Worm (Caenorhabditis elegans): ENCODE results near the gene nhl-2.

nhl-2 gene

DNA sequence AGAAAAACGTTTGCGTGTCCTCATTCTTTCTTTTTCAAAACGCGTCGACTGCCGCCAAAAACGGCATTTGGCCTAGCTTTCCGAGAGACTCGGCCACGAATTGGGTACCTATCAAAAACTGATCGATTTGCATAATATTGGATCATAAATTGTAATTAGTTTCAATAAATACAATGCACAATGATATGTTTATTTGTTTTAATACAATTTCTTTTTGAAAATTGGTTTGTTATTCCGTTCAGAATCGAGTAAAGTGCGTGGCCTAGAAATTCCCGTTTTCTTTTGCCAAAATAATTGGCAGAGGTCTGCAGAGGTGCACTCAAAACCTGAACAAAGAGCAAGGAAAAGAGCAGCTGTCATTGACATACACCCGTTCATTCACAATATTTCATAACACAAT is 6.5 kb upstream of the nhl-2 start, which contains the start of gene F26F4.8:
Gene F26F4.8 (minus strand): TSS at position 69 of the 400 bp plus-strand sequence.
- peak; percentile 52 for TF ChIP-seq nfya-1 (tag; optimal IDR thresholded peaks at IDR 0.05; ENCODE audit: insufficient read depth)
- TF ChIP-seq lin-15B (tag; optimal IDR thresholded peaks at IDR 0.05): peak; percentile 42
- no peak for TF ChIP-seq sea-2 (GFP tag; optimal IDR thresholded peaks at IDR 0.05)
- TF ChIP-seq pha-4 (tag; optimal IDR thresholded peaks at IDR 0.05): peak; percentile 14

ce11 chrIII:4903784-4904183 is 4.9 kb upstream of the nhl-2 start, which contains the start of gene kbp-2:
kbp-2 (minus strand) TSS chrIII:4903884.
- no peak for TF ChIP-seq pqm-1 (tag; optimal IDR thresholded peaks at IDR 0.05)
- TF ChIP-seq egl-5 (tag; optimal IDR thresholded peaks at IDR 0.05): no peak
- TF ChIP-seq ztf-4 (tag; optimal IDR thresholded peaks at IDR 0.05): no peak
- TF ChIP-seq lin-39 (tag; optimal IDR thresholded peaks at IDR 0.05): no peak
- TF ChIP-seq mdl-1 (tag; optimal IDR thresholded peaks at IDR 0.05): no peak
- TF ChIP-seq nhr-11 (tag; optimal IDR thresholded peaks at IDR 0.05): no peak
- TF ChIP-seq hmg-11 (tag; optimal IDR thresholded peaks at IDR 0.05): no peak

DNA sequence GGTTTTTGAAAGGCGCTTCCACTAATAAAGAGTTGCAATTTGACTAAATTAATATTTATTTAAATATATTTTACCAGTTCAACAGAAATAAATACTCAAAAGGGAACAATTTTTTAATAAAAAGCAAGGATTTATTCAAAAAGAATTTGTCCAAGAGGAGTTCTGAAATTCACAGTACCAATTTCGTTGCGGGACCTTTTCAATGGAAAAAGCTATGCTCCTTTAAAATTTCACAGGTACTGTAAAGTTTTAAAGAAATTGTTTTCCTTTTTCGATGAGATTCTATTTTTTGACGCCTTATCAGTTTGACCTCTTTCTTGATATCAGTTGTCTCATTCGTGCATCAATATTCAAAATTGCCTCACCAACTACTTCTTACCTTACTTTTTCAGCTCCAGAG is 1.4 kb upstream of the nhl-2 start, which contains the start of gene tag-340:
Gene tag-340 (plus strand): TSS at position 249 of the 400 bp plus-strand sequence.
- TF ChIP-seq aly-2 (tag; optimal IDR thresholded peaks at IDR 0.05) (no peak), skn-1 (tag; optimal IDR thresholded peaks at IDR 0.05) (no peak), ZK546.5 (tag; optimal IDR thresholded peaks at IDR 0.05) (no peak), elt-3 (tag; optimal IDR thresholded peaks at IDR 0.05) (no peak), ztf-11 (tag; optimal IDR thresholded peaks at IDR 0.05) (no peak), lin-15B (tag; optimal IDR thresholded peaks at IDR 0.05) (no peak), jun-1 (tag; optimal IDR thresholded peaks at IDR 0.05) (no peak), egl-27 (tag; optimal IDR thresholded peaks at IDR 0.05) (no peak), nhr-23 (tag; optimal IDR thresholded peaks at IDR 0.05) (no peak), sea-2 (GFP tag; optimal IDR thresholded peaks at IDR 0.05) (no peak), zag-1 (tag; optimal IDR thresholded peaks at IDR 0.05) (no peak), unc-39 (tag; optimal IDR thresholded peaks at IDR 0.05) (no peak), ceh-16 (tag; optimal IDR thresholded peaks at IDR 0.05) (no peak), daf-12 (tag; optimal IDR thresholded peaks at IDR 0.05) (no peak), pha-4 (tag; optimal IDR thresholded peaks at IDR 0.05) (no peak), egl-5 (tag; optimal IDR thresholded peaks at IDR 0.05) (no peak), mml-1 (tag; optimal IDR thresholded peaks at IDR 0.05) (no peak)

DNA sequence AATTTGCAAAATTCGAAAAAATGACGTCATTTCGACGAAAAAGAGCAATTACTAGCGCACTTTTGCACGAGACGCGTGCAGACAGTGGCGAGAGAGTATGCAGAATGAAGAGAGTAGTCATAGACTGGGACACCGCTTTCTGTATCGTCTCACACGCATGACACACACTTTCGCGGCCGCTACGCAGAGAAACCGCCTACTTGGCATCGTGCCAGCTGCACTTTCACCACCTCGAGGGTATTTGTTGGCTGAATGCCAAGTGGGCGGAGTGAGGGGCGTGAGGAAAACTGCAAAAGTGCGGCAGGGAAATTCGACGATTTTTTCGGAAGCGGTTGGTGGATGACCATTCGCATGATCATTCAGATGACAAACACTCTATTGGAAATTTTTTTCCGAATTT is 843 bp upstream of the nhl-2 start:
- TF ChIP-seq mml-1 (tag; optimal IDR thresholded peaks at IDR 0.05) (peak; percentile 57), ztf-11 (tag; optimal IDR thresholded peaks at IDR 0.05) (peak; percentile 4), ceh-28 (tag; optimal IDR thresholded peaks at IDR 0.05) (peak; percentile 95), elt-2 (tag; optimal IDR thresholded peaks at IDR 0.05) (peak; percentile 97), fkh-2 (tag; optimal IDR thresholded peaks at IDR 0.05) (no peak), nhr-11 (tag; optimal IDR thresholded peaks at IDR 0.05) (peak; percentile 95), unc-62 (GFP tag; optimal IDR thresholded peaks at IDR 0.05) (peak; percentile 97), zag-1 (tag; optimal IDR thresholded peaks at IDR 0.05) (peak; percentile 84), pqm-1 (tag; optimal IDR thresholded peaks at IDR 0.05) (peak; percentile 96), nhr-67 (tag; optimal IDR thresholded peaks at IDR 0.05) (no peak), tbx-2 (tag; optimal IDR thresholded peaks at IDR 0.05) (peak; percentile 97), egl-5 (tag; optimal IDR thresholded peaks at IDR 0.05) (peak; percentile 94), elt-1 (tag; optimal IDR thresholded peaks at IDR 0.05) (peak; percentile 85), lin-39 (tag; optimal IDR thresholded peaks at IDR 0.05) (peak; percentile 99), nhr-23 (tag; optimal IDR thresholded peaks at IDR 0.05) (peak; percentile 100), nhr-43 (tag; optimal IDR thresholded peaks at IDR 0.05; ENCODE audit: poor library complexity, severe bottlenecking) (peak; percentile 98), sea-2 (GFP tag; optimal IDR thresholded peaks at IDR 0.05) (peak; percentile 87), unc-39 (tag; optimal IDR thresholded peaks at IDR 0.05) (peak; percentile 33), nhr-237 (tag; optimal IDR thresholded peaks at IDR 0.05) (no peak), daf-12 (tag; optimal IDR thresholded peaks at IDR 0.05) (peak; percentile 90), ceh-82 (tag; optimal IDR thresholded peaks at IDR 0.05) (peak; percentile 93), mdl-1 (tag; optimal IDR thresholded peaks at IDR 0.05) (peak; percentile 97), lsy-12 (tag; optimal IDR thresholded peaks at IDR 0.05) (peak; percentile 98), fkh-10 (GFP tag; optimal IDR thresholded peaks at IDR 0.05) (peak; percentile 99), egl-27 (tag; optimal IDR thresholded peaks at IDR 0.05) (peak; percentile 95), lin-15B (tag; optimal IDR thresholded peaks at IDR 0.05) (peak; percentile 96), nfya-1 (tag; optimal IDR thresholded peaks at IDR 0.05; ENCODE audit: insufficient read depth) (peak; percentile 99), hmg-11 (tag; optimal IDR thresholded peaks at IDR 0.05) (peak; percentile 97), R02D3.7 (tag; optimal IDR thresholded peaks at IDR 0.05) (peak; percentile 92), ama-1 (optimal IDR thresholded peaks at IDR 0.05) (peak; percentile 82), ZK546.5 (tag; optimal IDR thresholded peaks at IDR 0.05) (peak; percentile 58), fos-1 (tag; optimal IDR thresholded peaks at IDR 0.05) (peak; percentile 97), nhr-76 (tag; optimal IDR thresholded peaks at IDR 0.05) (peak; percentile 75), aly-2 (tag; optimal IDR thresholded peaks at IDR 0.05) (no peak), elt-3 (tag; optimal IDR thresholded peaks at IDR 0.05) (peak in 2 of 3 experiments; percentile 25 to 95), nhr-28 (tag; optimal IDR thresholded peaks at IDR 0.05) (no peak), nhr-12 (tag; optimal IDR thresholded peaks at IDR 0.05) (no peak), skn-1 (tag; optimal IDR thresholded peaks at IDR 0.05) (peak; percentile 91), pha-4 (tag; optimal IDR thresholded peaks at IDR 0.05) (peak; percentile 99), eor-1 (tag; optimal IDR thresholded peaks at IDR 0.05) (peak in 1 of 2 experiments; percentile 2), nhr-77 (tag; optimal IDR thresholded peaks at IDR 0.05) (peak; percentile 93)
